Fruit fly (Drosophila melanogaster) whole organism, wandering third instar larva: ENCODE measurements around the gene CG9107.
A peak's percentile ranks its signal among the peaks of the same experiment; 100 is the strongest.

Experiments used
- Abd-B ChIP-seq: fragments of >200 bp; optimal IDR thresholded peaks from 2 replicates; lab custom pipeline; 2017; ENCODE audit warnings: missing biosample characterization, missing genetic modification characterization
- Jra ChIP-seq: sonication (Bioruptor generic); optimal IDR thresholded peaks from 2 replicates; lab custom pipeline; 2016; ENCODE audit warnings: missing biosample characterization, missing genetic modification characterization
- jim ChIP-seq: fragments of 175-275, 200-325 bp; sonication (Bioruptor generic); optimal IDR thresholded peaks from 2 replicates; lab custom pipeline; 2016; ENCODE audit warnings: missing biosample characterization, mild to moderate bottlenecking, missing genetic modification characterization
- lola ChIP-seq: fragments of >200 bp; optimal IDR thresholded peaks from 2 replicates; lab custom pipeline; 2017; ENCODE audit warnings: missing biosample characterization, missing genetic modification characterization
- psq ChIP-seq: fragments of 200-800 bp; sonication (Bioruptor generic); optimal IDR thresholded peaks from 3 replicates; lab custom pipeline; 2017; ENCODE audit warnings: missing biosample characterization, mild to moderate bottlenecking, missing genetic modification characterization, moderate library complexity
- sage ChIP-seq: fragments of 200-800 bp; sonication (Bioruptor generic); optimal IDR thresholded peaks from 2 replicates; lab custom pipeline; 2016; ENCODE audit warnings: missing biosample characterization, mild to moderate bottlenecking, missing genetic modification characterization

DNA sequence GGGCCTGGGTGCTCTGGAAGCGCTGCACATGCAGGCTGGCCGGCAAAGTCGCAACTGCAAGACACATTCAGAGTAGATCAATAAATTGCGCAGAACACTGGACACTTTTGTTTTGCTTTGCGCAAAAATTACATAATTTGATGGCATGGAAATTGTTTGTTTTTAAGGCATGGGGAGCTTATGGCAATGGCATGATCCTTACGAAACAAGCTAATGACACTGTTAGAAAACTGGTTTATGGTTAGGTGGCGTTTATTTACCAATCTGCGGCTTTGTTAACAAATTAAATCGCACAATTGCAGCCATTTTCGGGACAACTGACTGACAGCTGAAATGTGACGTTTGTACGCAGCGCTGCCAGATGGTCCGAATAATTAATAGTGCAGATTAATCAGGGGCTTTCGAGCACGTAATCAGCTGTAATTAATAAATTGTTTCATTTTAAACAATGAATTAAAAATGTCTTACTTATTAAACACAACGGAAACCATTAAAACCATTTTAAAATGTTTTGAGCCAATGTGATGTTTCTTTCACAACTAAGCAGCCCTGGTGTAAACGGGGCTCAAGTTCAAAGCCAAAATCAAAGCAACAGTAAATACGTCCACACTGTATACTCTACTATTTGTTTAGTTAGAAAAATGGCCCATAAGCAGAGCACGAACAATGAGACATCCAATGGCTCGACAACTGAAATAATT is 38.2 kb upstream of the CG9107 start, which contains the start of the genes ND-51 and CG13994:
- TF ChIP-seq lola (GFP tag; lab: Kevin White, UChicago) (no peak), Abd-B (GFP tag; lab: Kevin White, UChicago) (no peak), psq (GFP tag; lab: Kevin White, UChicago) (peak; percentile 51), sage (GFP tag; lab: Kevin White, UChicago) (no peak), Jra (no peak), jim (GFP tag; lab: Kevin White, UChicago) (no peak)
